Fruit fly (Drosophila melanogaster): ENCODE results near the gene gammaSnap2.

gammaSnap2 gene

DNA sequence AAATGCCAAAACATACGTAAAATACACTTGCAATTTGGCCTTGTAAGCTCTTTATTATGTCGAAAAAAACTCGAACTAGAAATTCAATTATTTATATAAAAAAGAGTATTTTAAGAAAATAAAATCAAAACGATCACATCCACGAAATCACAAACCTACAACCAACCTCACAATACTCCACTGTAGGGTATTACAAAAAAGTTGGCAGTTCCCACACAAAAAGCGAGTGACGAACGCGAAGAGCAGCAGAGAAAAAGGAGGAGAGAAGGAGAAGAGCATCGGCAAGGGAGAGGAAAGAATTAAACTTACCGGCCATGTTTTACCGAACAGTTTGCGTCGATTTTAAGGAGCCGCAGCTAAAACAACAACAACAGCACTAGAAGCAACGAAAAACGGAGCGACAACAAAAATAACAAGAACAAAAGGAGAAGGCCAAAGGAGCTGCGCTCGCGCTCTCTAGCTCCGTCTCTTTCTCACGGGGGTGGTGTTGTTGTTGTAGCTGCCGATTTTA lies 11.8 kb upstream of the gammaSnap2 start (continued):
- TF ChIP-seq Atf6 (GFP tag; IDR thresholded peaks at IDR 0.05) (no peak), CG14860 (GFP tag; IDR thresholded peaks at IDR 0.05; ENCODE audit: partially characterized antibody) (no peak), Hr39 (optimal IDR thresholded peaks at IDR 0.05) (no peak), Nf-YB (GFP tag; optimal IDR thresholded peaks at IDR 0.05) (no peak), CG33557 (GFP tag; optimal IDR thresholded peaks at IDR 0.05) (no peak), Mad (GFP tag; optimal IDR thresholded peaks at IDR 0.05) (no peak), pita (GFP tag; optimal IDR thresholded peaks at IDR 0.05) (no peak), Ssrp (tag; optimal IDR thresholded peaks at IDR 0.05) (no peak), kah (GFP tag; optimal IDR thresholded peaks at IDR 0.05) (no peak), CG8765 (GFP tag; IDR thresholded peaks at IDR 0.05) (no peak), pfk (GFP tag; optimal IDR thresholded peaks at IDR 0.05) (no peak), ara (GFP tag; IDR thresholded peaks at IDR 0.05) (no peak), CG11398 (GFP tag; optimal IDR thresholded peaks at IDR 0.05) (no peak), CG4730 (GFP tag; IDR thresholded peaks at IDR 0.05) (no peak), Hr78 (GFP tag; optimal IDR thresholded peaks at IDR 0.05) (no peak), CG2120 (GFP tag; optimal IDR thresholded peaks at IDR 0.05) (peak; percentile 28), CG34224 (GFP tag; IDR thresholded peaks at IDR 0.05; ENCODE audit: partially characterized antibody) (no peak), CG17186 (GFP tag; optimal IDR thresholded peaks at IDR 0.05) (no peak), CG17361 (GFP tag; IDR thresholded peaks at IDR 0.05) (no peak), dmrt99B (tag; optimal IDR thresholded peaks at IDR 0.05) (peak; percentile 33), eve (GFP tag; optimal IDR thresholded peaks at IDR 0.05) (peak in 1 of 2 experiments; percentile 55), dpn (GFP tag; optimal IDR thresholded peaks at IDR 0.05) (peak in 1 of 2 experiments; percentile 10), ssp (GFP tag; IDR thresholded peaks at IDR 0.05) (no peak), CG4328 (GFP tag; optimal IDR thresholded peaks at IDR 0.05) (no peak), lab (GFP tag; optimal IDR thresholded peaks at IDR 0.05) (peak; percentile 53), Tbp (GFP tag; optimal IDR thresholded peaks at IDR 0.05) (no peak), CG12659 (GFP tag; optimal IDR thresholded peaks at IDR 0.05) (no peak), Awh (GFP tag; IDR thresholded peaks at IDR 0.05) (no peak), CG18262 (tag; optimal IDR thresholded peaks at IDR 0.05) (peak; percentile 12), phol (tag; optimal IDR thresholded peaks at IDR 0.05) (peak; percentile 27), sr (GFP tag; IDR thresholded peaks at IDR 0.05) (no peak), trem (tag; optimal IDR thresholded peaks at IDR 0.05) (peak; percentile 98), ci (GFP tag; IDR thresholded peaks at IDR 0.05) (peak; percentile 37; the same call in 1 of the 3 replicates), tap (tag; optimal IDR thresholded peaks at IDR 0.05) (no peak), bcd (GFP tag; optimal IDR thresholded peaks at IDR 0.05) (no peak), disco-r (GFP tag; optimal IDR thresholded peaks at IDR 0.05) (no peak), Dbx (GFP tag; IDR thresholded peaks at IDR 0.05) (no peak), insv (GFP tag; optimal IDR thresholded peaks at IDR 0.05) (no peak), Nf-YA (GFP tag; IDR thresholded peaks at IDR 0.05) (no peak), org-1 (GFP tag; optimal IDR thresholded peaks at IDR 0.05) (no peak), Bgb (GFP tag; IDR thresholded peaks at IDR 0.05; ENCODE audit: partially characterized antibody) (no peak), PHDP (tag; optimal IDR thresholded peaks at IDR 0.05) (no peak), vfl (GFP tag; optimal IDR thresholded peaks at IDR 0.05) (no peak), CG7556 (GFP tag; optimal IDR thresholded peaks at IDR 0.05) (no peak), CG1832 (GFP tag; optimal IDR thresholded peaks at IDR 0.05) (peak; percentile 69), pan (optimal IDR thresholded peaks at IDR 0.05) (no peak), pan (GFP tag; optimal IDR thresholded peaks at IDR 0.05 in 1 of 2, IDR thresholded peaks at IDR 0.05 in 1 of 2) (no peak), da (GFP tag; optimal IDR thresholded peaks at IDR 0.05) (no peak), lmd (GFP tag; IDR thresholded peaks at IDR 0.05) (no peak), CG1647 (GFP tag; optimal IDR thresholded peaks at IDR 0.05) (no peak), amos (GFP tag; IDR thresholded peaks at IDR 0.05; ENCODE audit: partially characterized antibody) (no peak), HmgD (GFP tag; optimal IDR thresholded peaks at IDR 0.05) (no peak)

Data from whole organism, embryonic.